Worm (Caenorhabditis elegans) whole organism, L2 larva: ENCODE data around the gene oac-14.

Experiments
- egl-27 ChIP-seq: sonication (generic microtip); optimal IDR thresholded peaks from 3 replicates; lab custom pipeline; 2017; ENCODE audit warnings: missing biosample characterization, missing genetic modification reagents, missing genetic modification characterization
- lin-11 ChIP-seq: fragments of 150-350 bp; sonication (generic microtip); optimal IDR thresholded peaks from 2 replicates; lab custom pipeline; 2014; ENCODE audit warnings: missing biosample characterization, missing genetic modification characterization, inconsistent platforms, mixed read lengths
- nhr-11 ChIP-seq: fragments of 150-350 bp; optimal IDR thresholded peaks from 2 replicates; lab custom pipeline; 2014; ENCODE audit warnings: missing biosample characterization, missing genetic modification characterization
- nhr-23 ChIP-seq: fragments of 150-350 bp; optimal IDR thresholded peaks from 2 replicates; lab custom pipeline; 2014; ENCODE audit warnings: missing biosample characterization, missing genetic modification reagents, missing genetic modification characterization
- ztf-4 ChIP-seq: fragments of 150-350 bp; optimal IDR thresholded peaks from 2 replicates; lab custom pipeline; 2014; ENCODE audit warnings: missing biosample characterization, missing genetic modification characterization

DNA sequence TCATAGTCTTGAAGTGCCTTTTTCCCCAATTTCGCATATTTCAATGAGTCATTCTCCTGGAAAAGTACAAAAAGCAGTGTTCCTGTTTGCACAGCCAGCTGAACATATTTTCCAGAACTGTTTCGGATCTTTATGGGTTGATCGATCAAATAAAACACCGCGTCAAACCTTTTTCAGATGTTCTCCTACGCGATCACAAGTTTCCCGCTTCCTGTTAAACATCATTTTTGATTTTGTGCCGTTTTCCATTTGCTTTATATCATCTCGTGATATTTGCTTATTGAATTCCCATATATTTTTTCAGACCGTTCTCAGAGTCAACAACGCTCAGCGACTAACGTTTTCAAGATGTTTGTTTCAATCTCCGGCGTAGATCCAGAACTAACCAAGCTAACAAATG lies 32.9 kb upstream of the oac-14 start, which contains the start of gene C07A4.3:
- TF ChIP-seq ztf-4 (tag; lab: Kevin White, UChicago) = no peak
- TF ChIP-seq lin-11 (tag; lab: Kevin White, UChicago) = no peak
- TF ChIP-seq nhr-11 = no peak
- TF ChIP-seq egl-27 (tag; lab: Kevin White, UChicago) = no peak
- no peak for TF ChIP-seq nhr-23 (tag; lab: Kevin White, UChicago)
